Fruit fly (Drosophila melanogaster) whole organism: ENCODE data around the gene Mesh1.

ENCODE experiments used
- pan ChIP-seq: fragments of >200 bp; optimal IDR thresholded peaks from 2 replicates; lab custom pipeline; 2017
- psq ChIP-seq: fragments of >200 bp; optimal IDR thresholded peaks from 2 replicates; lab custom pipeline; 2017
- usp ChIP-seq: fragments of >200 bp; optimal IDR thresholded peaks from 2 replicates; lab custom pipeline; 2017; ENCODE audit warnings: missing biosample characterization, missing genetic modification characterization, mixed read lengths

- TF ChIP-seq pan (no peak), usp (no peak), psq (lab: Kevin White, UChicago) (no peak)
These were observed 18.3 kb upstream of the Mesh1 start for dm6 chr3R:29220585-29220984.
